Worm (Caenorhabditis elegans): ENCODE data around the gene srd-18.

srd-18 gene

ce11 chrV:13380178-13380577, 46.5 kb downstream of the srd-18 start, which contains the start of gene ifbp-1 (continued):
- TF ChIP-seq lsy-2 (tag; optimal IDR thresholded peaks at IDR 0.05) (peak in 1 of 2 experiments; percentile 28), lin-39 (tag; optimal IDR thresholded peaks at IDR 0.05) (no peak), ZK546.5 (tag; optimal IDR thresholded peaks at IDR 0.05) (no peak), nhr-21 (tag; optimal IDR thresholded peaks at IDR 0.05) (peak; percentile 71), gmeb-1 (tag; optimal IDR thresholded peaks at IDR 0.05) (peak; percentile 67), unc-39 (tag; optimal IDR thresholded peaks at IDR 0.05) (no peak), ztf-1 (GFP tag; conservative IDR thresholded peaks at IDR 0.05) (no peak), nhr-23 (tag; optimal IDR thresholded peaks at IDR 0.05) (no peak), sma-3 (GFP tag; optimal IDR thresholded peaks at IDR 0.05) (peak; percentile 84), sem-4 (tag; optimal IDR thresholded peaks at IDR 0.05) (peak; percentile 31), ama-1 (optimal IDR thresholded peaks at IDR 0.05) (no peak), zag-1 (tag; optimal IDR thresholded peaks at IDR 0.05) (no peak), C34F6.9 (tag; optimal IDR thresholded peaks at IDR 0.05) (no peak), nhr-10 (tag; optimal IDR thresholded peaks at IDR 0.05) (no peak), dmd-4 (tag; optimal IDR thresholded peaks at IDR 0.05) (no peak), skn-1 (tag; optimal IDR thresholded peaks at IDR 0.05) (no peak), mbf-1 (tag; optimal IDR thresholded peaks at IDR 0.05) (no peak), fos-1 (tag; optimal IDR thresholded peaks at IDR 0.05) (peak; percentile 45), snpc-4 (tag; optimal IDR thresholded peaks at IDR 0.05) (no peak), peb-1 (tag; optimal IDR thresholded peaks at IDR 0.05) (no peak), nhr-11 (tag; optimal IDR thresholded peaks at IDR 0.05) (no peak), unc-55 (GFP tag; optimal IDR thresholded peaks at IDR 0.05) (no peak)

- TF ChIP-seq sma-9 (GFP tag; optimal IDR thresholded peaks at IDR 0.05) (peak; percentile 51), sma-9 (tag; optimal IDR thresholded peaks at IDR 0.05) (no peak), fos-1 (tag; optimal IDR thresholded peaks at IDR 0.05) (peak; percentile 55), alr-1 (tag; optimal IDR thresholded peaks at IDR 0.05) (no peak), elt-1 (tag; optimal IDR thresholded peaks at IDR 0.05) (no peak), ZK546.5 (tag; optimal IDR thresholded peaks at IDR 0.05) (no peak), nhr-23 (tag; optimal IDR thresholded peaks at IDR 0.05) (no peak), nhr-77 (tag; optimal IDR thresholded peaks at IDR 0.05) (no peak), nhr-12 (tag; optimal IDR thresholded peaks at IDR 0.05) (no peak), lin-11 (tag; optimal IDR thresholded peaks at IDR 0.05) (no peak), ceh-82 (tag; optimal IDR thresholded peaks at IDR 0.05) (no peak), ceh-16 (tag; optimal IDR thresholded peaks at IDR 0.05) (no peak), nhr-237 (tag; optimal IDR thresholded peaks at IDR 0.05) (no peak), F13H6.1 (tag; optimal IDR thresholded peaks at IDR 0.05) (peak; percentile 25), gmeb-1 (tag; optimal IDR thresholded peaks at IDR 0.05) (peak; percentile 27), egl-27 (tag; optimal IDR thresholded peaks at IDR 0.05) (no peak), ama-1 (optimal IDR thresholded peaks at IDR 0.05) (no peak), unc-39 (tag; optimal IDR thresholded peaks at IDR 0.05) (no peak), mbf-1 (tag; optimal IDR thresholded peaks at IDR 0.05) (no peak), unc-55 (GFP tag; optimal IDR thresholded peaks at IDR 0.05) (no peak), nhr-21 (tag; optimal IDR thresholded peaks at IDR 0.05) (no peak), ztf-11 (tag; optimal IDR thresholded peaks at IDR 0.05) (no peak), snpc-4 (tag; optimal IDR thresholded peaks at IDR 0.05) (no peak), nhr-25 (tag; optimal IDR thresholded peaks at IDR 0.05) (no peak), Y55F3AM.14 (GFP tag; optimal IDR thresholded peaks at IDR 0.05) (no peak), ztf-1 (GFP tag; conservative IDR thresholded peaks at IDR 0.05) (no peak), mdl-1 (tag; optimal IDR thresholded peaks at IDR 0.05) (no peak), skn-1 (tag; optimal IDR thresholded peaks at IDR 0.05) (no peak), crh-2 (tag; optimal IDR thresholded peaks at IDR 0.05) (peak; percentile 85), lin-39 (tag; optimal IDR thresholded peaks at IDR 0.05) (no peak), nhr-10 (tag; optimal IDR thresholded peaks at IDR 0.05) (no peak), sem-4 (tag; optimal IDR thresholded peaks at IDR 0.05) (no peak), lsy-2 (tag; optimal IDR thresholded peaks at IDR 0.05) (no peak), unc-62 (GFP tag; optimal IDR thresholded peaks at IDR 0.05) (no peak), nhr-11 (tag; optimal IDR thresholded peaks at IDR 0.05) (no peak), dmd-4 (tag; optimal IDR thresholded peaks at IDR 0.05) (no peak), nhr-129 (tag; optimal IDR thresholded peaks at IDR 0.05) (no peak), sma-3 (GFP tag; optimal IDR thresholded peaks at IDR 0.05) (no peak)
Observed at ce11 chrV:13377130-13377529, 49.5 kb downstream of the srd-18 start.

ce11 chrV:13375861-13376260, 50.8 kb downstream of the srd-18 start:
- TF ChIP-seq blmp-1 (tag; optimal IDR thresholded peaks at IDR 0.05; ENCODE audit: insufficient read depth) = peak; percentile 22
- TF ChIP-seq sma-9 (GFP tag; optimal IDR thresholded peaks at IDR 0.05) = peak; percentile 43
- TF ChIP-seq sma-9 (tag; optimal IDR thresholded peaks at IDR 0.05) = no peak
- peak; percentile 62 for TF ChIP-seq F13H6.1 (tag; optimal IDR thresholded peaks at IDR 0.05)
- no peak for TF ChIP-seq ztf-4 (tag; optimal IDR thresholded peaks at IDR 0.05)
- TF ChIP-seq egl-27 (tag; optimal IDR thresholded peaks at IDR 0.05) = peak; percentile 59
- no peak for TF ChIP-seq skn-1 (tag; optimal IDR thresholded peaks at IDR 0.05)
- peak; percentile 24 for TF ChIP-seq fos-1 (tag; optimal IDR thresholded peaks at IDR 0.05)
- no peak for TF ChIP-seq ZK546.5 (tag; optimal IDR thresholded peaks at IDR 0.05)
- peak; percentile 79 for TF ChIP-seq nhr-25 (tag; optimal IDR thresholded peaks at IDR 0.05)
- peak in 1 of 2 experiments; percentile 15 for TF ChIP-seq lsy-2 (tag; optimal IDR thresholded peaks at IDR 0.05)
- TF ChIP-seq ceh-16 (tag; optimal IDR thresholded peaks at IDR 0.05) = peak; percentile 68
- TF ChIP-seq nhr-129 (tag; optimal IDR thresholded peaks at IDR 0.05) = peak; percentile 13
- peak; percentile 17 for TF ChIP-seq sma-3 (GFP tag; optimal IDR thresholded peaks at IDR 0.05)
- TF ChIP-seq lin-13 (GFP tag; optimal IDR thresholded peaks at IDR 0.05) = peak; percentile 7
